Worm (Caenorhabditis elegans): Measurements from ENCODE around the gene K11C4.2.

ce11 chrV:6894778-6895177, at the start of gene K11C4.2:
- TF ChIP-seq nhr-76 (tag; optimal IDR thresholded peaks at IDR 0.05) (no peak), snpc-4 (tag; optimal IDR thresholded peaks at IDR 0.05) (no peak), ceh-28 (tag; optimal IDR thresholded peaks at IDR 0.05) (no peak), nhr-77 (tag; optimal IDR thresholded peaks at IDR 0.05) (no peak), unc-39 (tag; optimal IDR thresholded peaks at IDR 0.05) (no peak)

Data from whole organism, L3 larva.